Fruit fly (Drosophila melanogaster): ENCODE data around the gene Set8.

Gene Set8

DNA sequence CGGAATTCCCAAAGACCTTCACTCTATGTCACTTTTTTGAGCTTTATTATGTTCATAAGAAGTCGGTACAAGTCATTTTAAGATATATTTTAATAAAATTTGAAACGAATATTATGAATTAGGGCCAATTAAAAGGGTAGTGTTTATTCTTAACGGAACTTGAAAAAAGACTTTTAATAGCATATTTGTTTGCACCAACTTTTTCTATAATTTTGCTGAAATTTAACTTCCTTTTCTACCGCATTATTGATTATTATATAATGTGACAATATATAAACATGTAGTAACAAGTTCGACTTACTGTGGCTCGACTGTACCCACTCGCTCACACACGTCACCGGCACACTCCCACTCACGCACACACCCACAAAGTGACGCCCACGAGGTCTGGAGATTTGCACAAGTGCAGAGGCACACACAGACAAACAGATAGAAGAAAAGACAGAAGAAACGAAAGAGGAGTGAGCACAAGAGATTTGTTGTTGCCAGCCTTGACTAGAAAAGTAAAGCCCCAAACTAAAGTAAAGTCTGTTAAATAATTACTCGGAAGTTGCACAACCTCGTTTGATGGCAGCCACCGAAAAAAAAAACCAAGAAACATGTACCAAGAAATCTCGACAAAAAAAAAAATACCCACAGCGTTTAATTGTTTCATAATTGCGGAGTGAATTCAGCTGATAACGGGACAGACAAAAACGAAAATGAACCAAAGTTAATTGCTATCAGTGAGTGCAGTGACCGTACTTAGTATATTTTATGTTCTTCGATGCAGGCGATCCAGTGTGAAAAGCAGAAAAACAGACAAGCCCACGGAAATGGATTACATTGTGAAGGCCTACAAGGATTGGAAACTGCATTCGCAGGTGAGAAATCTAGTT is 25.6 kb upstream of the Set8 start (continued):
- TF ChIP-seq CG10462 (GFP tag; optimal IDR thresholded peaks at IDR 0.05) (no peak), CG4282 (GFP tag; optimal IDR thresholded peaks at IDR 0.05) (no peak), phol (tag; optimal IDR thresholded peaks at IDR 0.05) (peak; percentile 35), vvl (GFP tag; IDR thresholded peaks at IDR 0.05) (0 out of 2 replicates have a peak, but pooled peaks have one; percentile 23), hbn (GFP tag; IDR thresholded peaks at IDR 0.05; ENCODE audit: partially characterized antibody) (no peak), CG15514 (GFP tag; optimal IDR thresholded peaks at IDR 0.05) (peak; percentile 21), insv (GFP tag; optimal IDR thresholded peaks at IDR 0.05) (no peak), CG6683 (GFP tag; optimal IDR thresholded peaks at IDR 0.05) (no peak), slou (GFP tag; optimal IDR thresholded peaks at IDR 0.05) (no peak), Awh (GFP tag; IDR thresholded peaks at IDR 0.05) (no peak), CG10959 (GFP tag; IDR thresholded peaks at IDR 0.05) (no peak), tx (GFP tag; optimal IDR thresholded peaks at IDR 0.05) (no peak), CG34224 (GFP tag; IDR thresholded peaks at IDR 0.05; ENCODE audit: partially characterized antibody) (no peak), wdn (GFP tag; IDR thresholded peaks at IDR 0.05) (no peak), CG9437 (GFP tag; optimal IDR thresholded peaks at IDR 0.05) (no peak), mam (GFP tag; optimal IDR thresholded peaks at IDR 0.05) (no peak), grau (tag; optimal IDR thresholded peaks at IDR 0.05) (peak; percentile 82), her (GFP tag; optimal IDR thresholded peaks at IDR 0.05) (no peak), nerfin-2 (GFP tag; IDR thresholded peaks at IDR 0.05; ENCODE audit: partially characterized antibody) (no peak), Doc2 (GFP tag; IDR thresholded peaks at IDR 0.05) (no peak), Spps (tag; optimal IDR thresholded peaks at IDR 0.05) (no peak), trem (tag; optimal IDR thresholded peaks at IDR 0.05) (no peak), cato (GFP tag; optimal IDR thresholded peaks at IDR 0.05; ENCODE audit: borderline replicate concordance) (no peak), ap (GFP tag; IDR thresholded peaks at IDR 0.05) (no peak), Tbp (GFP tag; optimal IDR thresholded peaks at IDR 0.05) (no peak), ab (GFP tag; optimal IDR thresholded peaks at IDR 0.05) (no peak), lola (GFP tag; optimal IDR thresholded peaks at IDR 0.05) (no peak), CG8765 (GFP tag; IDR thresholded peaks at IDR 0.05) (no peak), CG2712 (tag; optimal IDR thresholded peaks at IDR 0.05) (no peak), az2 (GFP tag; optimal IDR thresholded peaks at IDR 0.05) (no peak), Dek (tag; optimal IDR thresholded peaks at IDR 0.05) (no peak), CG7357 (GFP tag; IDR thresholded peaks at IDR 0.05) (no peak), Elba2 (GFP tag; optimal IDR thresholded peaks at IDR 0.05) (no peak), gem (tag; optimal IDR thresholded peaks at IDR 0.05) (peak; percentile 49), CG7987 (GFP tag; optimal IDR thresholded peaks at IDR 0.05) (no peak), BtbVII (GFP tag; optimal IDR thresholded peaks at IDR 0.05) (no peak), chm (GFP tag; IDR thresholded peaks at IDR 0.05) (no peak), Hand (GFP tag; optimal IDR thresholded peaks at IDR 0.05) (no peak), CG3065 (GFP tag; optimal IDR thresholded peaks at IDR 0.05) (no peak), HmgD (GFP tag; optimal IDR thresholded peaks at IDR 0.05) (no peak), CG11456 (GFP tag; IDR thresholded peaks at IDR 0.05) (no peak), abd-A (tag; optimal IDR thresholded peaks at IDR 0.05) (no peak), BEAF-32 (GFP tag; optimal IDR thresholded peaks at IDR 0.05) (no peak), ttk (GFP tag; IDR thresholded peaks at IDR 0.05) (0 out of 2 replicates have a peak, but pooled peaks have one; percentile 10), bbx (GFP tag; IDR thresholded peaks at IDR 0.05; ENCODE audit: partially characterized antibody) (no peak), CG8290 (GFP tag; optimal IDR thresholded peaks at IDR 0.05) (no peak), CG8290 (tag; optimal IDR thresholded peaks at IDR 0.05) (peak in 1 of 2 experiments; percentile 15), Ada2b (GFP tag; IDR thresholded peaks at IDR 0.05) (peak; percentile 14; the same call in 1 of the 2 replicates), Asciz (GFP tag; optimal IDR thresholded peaks at IDR 0.05) (no peak)

Data from whole organism, embryonic.